Worm (Caenorhabditis elegans): ENCODE measurements around the gene ucr-2.3.

Gene ucr-2.3

ce11 chrIII:845485-845884 is 34.2 kb upstream of the ucr-2.3 start, which contains the start of gene K02F3.2 (continued):
- TF ChIP-seq grh-1 (GFP tag; IDR thresholded peaks at IDR 0.05) (no peak), ceh-63 (GFP tag; optimal IDR thresholded peaks at IDR 0.05) (no peak), lir-3 (tag; optimal IDR thresholded peaks at IDR 0.05; ENCODE audit: poor library complexity) (peak; percentile 47), fos-1 (tag; optimal IDR thresholded peaks at IDR 0.05) (peak; percentile 11)

DNA sequence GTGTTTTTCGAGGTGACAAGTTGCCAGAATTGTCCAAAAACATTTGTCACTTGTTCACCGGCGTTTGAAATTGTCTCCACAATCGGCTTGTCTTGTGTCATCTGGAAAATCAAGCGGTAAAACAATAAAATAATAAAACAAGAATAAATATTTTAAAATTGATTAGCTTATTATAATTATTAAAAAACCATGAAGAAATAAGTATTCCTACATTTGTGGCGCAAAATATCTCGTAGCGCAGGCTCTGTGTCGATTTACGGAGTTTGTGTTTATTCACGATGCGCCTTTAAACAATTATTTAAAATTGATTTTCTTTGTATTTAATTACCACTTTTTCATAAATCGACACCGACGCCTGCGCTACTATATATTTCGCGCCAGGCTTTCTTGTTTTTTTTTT is 27.4 kb upstream of the ucr-2.3 start, which contains the start of gene moma-1:
TSS of gene moma-1 (minus strand) at position 101 of the 400 bp plus-strand sequence.
- TF ChIP-seq efl-1 (optimal IDR thresholded peaks at IDR 0.05) (no peak), efl-1 (GFP tag; optimal IDR thresholded peaks at IDR 0.05 in 1 of 2) (no peak), nhr-237 (tag; optimal IDR thresholded peaks at IDR 0.05) (no peak), nhr-85 (tag) (peak; percentile 44), rnt-1 (tag; optimal IDR thresholded peaks at IDR 0.05) (no peak), nhr-90 (tag; optimal IDR thresholded peaks at IDR 0.05; ENCODE audit: poor library complexity) (peak; percentile 18), skn-1 (tag; optimal IDR thresholded peaks at IDR 0.05) (no peak), alr-1 (tag; optimal IDR thresholded peaks at IDR 0.05; ENCODE audit: borderline replicate concordance) (no peak), hpl-2 (GFP tag; optimal IDR thresholded peaks at IDR 0.05) (no peak)

DNA sequence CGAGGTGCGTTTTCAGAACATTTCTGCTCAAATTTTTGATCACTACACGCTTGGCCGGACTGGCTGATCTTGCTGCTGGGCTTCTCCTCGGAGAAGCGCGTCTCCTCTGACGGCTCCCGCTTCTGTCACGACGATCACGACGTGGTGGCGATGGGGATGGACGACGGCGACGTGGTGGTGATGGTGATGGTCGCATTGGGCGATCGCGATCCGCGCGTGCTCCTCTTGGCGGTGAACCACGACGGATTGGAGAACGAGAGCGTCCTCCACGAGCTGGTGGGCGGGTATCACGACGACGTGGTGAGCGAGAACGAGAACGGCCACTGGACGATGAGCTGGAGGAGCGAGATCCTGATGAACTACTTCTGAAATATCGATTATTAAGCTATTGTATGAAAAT is 26.2 kb upstream of the ucr-2.3 start:
- TF ChIP-seq pag-3 (tag; optimal IDR thresholded peaks at IDR 0.05; ENCODE audit: borderline replicate concordance, insufficient read depth) (no peak), C34B4.2 (tag; optimal IDR thresholded peaks at IDR 0.05) (no peak), lsy-2 (tag; optimal IDR thresholded peaks at IDR 0.05) (no peak), lin-14 (GFP tag; optimal IDR thresholded peaks at IDR 0.05) (no peak), ets-5 (GFP tag; IDR thresholded peaks at IDR 0.05) (no peak), mab-9 (GFP tag; IDR thresholded peaks at IDR 0.05) (no peak), sup-37 (GFP tag; optimal IDR thresholded peaks at IDR 0.05) (no peak)

ce11 chrIII:853859-854359 is 25.8 kb upstream of the ucr-2.3 start, which contains the start of the genes rnp-5 and tag-51:
rnp-5 (minus strand) TSS chrIII:853909.
tag-51 (plus strand) TSS chrIII:854221.
- peak; percentile 90 for TF ChIP-seq blmp-1 (tag; optimal IDR thresholded peaks at IDR 0.05)
- TF ChIP-seq elt-3 (tag; optimal IDR thresholded peaks at IDR 0.05), result no peak
- TF ChIP-seq mep-1 (tag; optimal IDR thresholded peaks at IDR 0.05), result no peak
- peak; percentile 18 for TF ChIP-seq snu-23 (GFP tag; optimal IDR thresholded peaks at IDR 0.05)
- TF ChIP-seq lsy-2 (tag; optimal IDR thresholded peaks at IDR 0.05), result peak; percentile 19 to 49
- no peak for TF ChIP-seq aha-1 (tag; optimal IDR thresholded peaks at IDR 0.05)
- peak in 1 of 3 experiments; percentile 48 for TF ChIP-seq dpl-1 (GFP tag; optimal IDR thresholded peaks at IDR 0.05)
- peak; percentile 36 to 56 for TF ChIP-seq lin-35 (GFP tag; optimal IDR thresholded peaks at IDR 0.05)
- TF ChIP-seq efl-1 (optimal IDR thresholded peaks at IDR 0.05), result peak; percentile 16 to 32
- TF ChIP-seq efl-1 (GFP tag; optimal IDR thresholded peaks at IDR 0.05 in 1 of 2), result peak in 1 of 2 experiments; percentile 31

DNA sequence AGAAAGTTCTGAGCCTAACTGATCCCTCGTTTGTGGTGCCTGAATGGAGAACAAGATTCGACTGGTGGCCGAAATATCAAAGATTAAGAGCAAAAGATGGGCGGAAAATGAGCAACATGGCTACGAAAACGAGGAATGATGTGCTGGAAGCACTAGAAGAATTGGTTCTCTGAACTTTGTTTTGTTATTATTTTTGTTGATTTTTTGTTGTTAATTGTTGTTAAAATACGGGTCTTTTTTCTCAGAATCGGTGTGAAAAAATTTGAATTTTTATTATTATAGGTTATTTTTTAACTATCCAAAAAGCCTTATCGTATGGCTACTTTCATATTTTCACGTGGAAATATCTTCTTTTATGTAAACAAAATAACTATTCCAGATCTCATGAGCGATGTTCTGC is 23.4 kb upstream of the ucr-2.3 start, which contains the start of gene K02F3.12:
TSS of gene K02F3.12 (plus strand) at position 301 of the 400 bp plus-strand sequence.
- TF ChIP-seq blmp-1 (tag; optimal IDR thresholded peaks at IDR 0.05) (no peak), pax-3 (tag; optimal IDR thresholded peaks at IDR 0.05) (no peak), C16A3.4 (tag; optimal IDR thresholded peaks at IDR 0.05) (no peak), zip-4 (GFP tag; optimal IDR thresholded peaks at IDR 0.05) (no peak), nhr-90 (tag; optimal IDR thresholded peaks at IDR 0.05; ENCODE audit: poor library complexity) (no peak), isw-1 (GFP tag; IDR thresholded peaks at IDR 0.05) (no peak), aha-1 (tag; optimal IDR thresholded peaks at IDR 0.05) (no peak), lin-15B (tag; optimal IDR thresholded peaks at IDR 0.05) (no peak), lin-14 (GFP tag; optimal IDR thresholded peaks at IDR 0.05) (no peak), F16B12.6 (tag; optimal IDR thresholded peaks at IDR 0.05) (no peak), nhr-11 (tag; optimal IDR thresholded peaks at IDR 0.05) (no peak), snu-23 (GFP tag; optimal IDR thresholded peaks at IDR 0.05) (no peak), jun-1 (tag; optimal IDR thresholded peaks at IDR 0.05) (no peak), irx-1 (tag; optimal IDR thresholded peaks at IDR 0.05) (no peak), unc-130 (tag; optimal IDR thresholded peaks at IDR 0.05) (no peak), ets-5 (GFP tag; IDR thresholded peaks at IDR 0.05) (no peak)
